Fruit fly (Drosophila melanogaster) whole organism, adult: ENCODE results near the gene brun.

Source experiments
- CG33017 ChIP-seq: fragments of 200-800 bp; sonication (Bioruptor generic); optimal IDR thresholded peaks from 2 replicates; lab custom pipeline; 2018; ENCODE audit warnings: missing biosample characterization, mild to moderate bottlenecking, missing genetic modification characterization, moderate library complexity
- CG7045 ChIP-seq: fragments of 200-800 bp; sonication (Bioruptor generic); optimal IDR thresholded peaks from 2 replicates; lab custom pipeline; 2017; ENCODE audit warnings: missing biosample characterization, mild to moderate bottlenecking, missing genetic modification characterization
- Crg-1 ChIP-seq: fragments of 200-800 bp; sonication (Bioruptor generic); optimal IDR thresholded peaks from 2 replicates; lab custom pipeline; 2016; ENCODE audit warnings: missing biosample characterization, missing genetic modification characterization
- kay ChIP-seq: fragments of 200-800 bp; sonication (Bioruptor generic); peaks from one replicate; lab custom pipeline; 2016; ENCODE audit warnings: missing biosample characterization, missing genetic modification characterization, borderline replicate concordance
- pad ChIP-seq: fragments of 200-800 bp; sonication (Bioruptor generic); optimal IDR thresholded peaks from 3 replicates; lab custom pipeline; 2017; ENCODE audit warnings: missing biosample characterization, missing genetic modification characterization, mild to moderate bottlenecking, moderate library complexity, missing genetic modification reagents

dm6 chr2L:20695066-20695465 lies 39.1 kb upstream of the brun start:
- TF ChIP-seq CG33017, result no peak
- no peak for TF ChIP-seq kay (GFP tag; lab: Kevin White, UChicago)
- no peak for TF ChIP-seq Crg-1 (GFP tag; lab: Kevin White, UChicago)
- no peak for TF ChIP-seq pad (GFP tag; lab: Kevin White, UChicago)
- no peak for TF ChIP-seq CG7045 (GFP tag; lab: Kevin White, UChicago)
